Worm (Caenorhabditis elegans): ENCODE data around the gene mrps-16.

The mrps-16 gene

DNA sequence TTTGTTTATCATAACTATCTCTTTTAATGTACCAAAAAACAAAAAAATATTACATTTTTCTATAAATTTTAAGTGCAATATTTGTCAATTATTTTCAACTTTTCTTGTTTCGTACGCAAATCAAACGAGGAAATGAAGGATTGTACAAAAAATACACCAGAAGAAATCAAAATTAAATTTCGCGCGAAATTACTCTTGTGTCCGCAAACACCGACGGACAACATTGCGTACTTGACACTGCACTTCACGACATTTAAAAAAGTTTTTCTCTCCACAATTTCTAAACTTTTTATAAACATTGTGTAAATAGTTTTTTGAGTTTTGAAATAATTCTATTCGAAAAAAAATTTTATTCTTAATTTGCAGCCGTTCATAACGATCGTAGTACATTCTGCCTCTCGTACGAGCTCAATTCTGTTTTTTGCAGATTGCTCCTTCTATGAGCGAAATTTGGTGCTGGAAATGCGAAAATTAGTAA is at the start of gene mrps-16:
mrps-16 (plus strand) TSS at position 428 of the 478 bp plus-strand sequence.
- peak; percentile 41; the same call in 1 of the 2 replicates for TF ChIP-seq flt-1 (GFP tag; IDR thresholded peaks at IDR 0.05)
- TF ChIP-seq ztf-29 (GFP tag; IDR thresholded peaks at IDR 0.05) = no peak

DNA sequence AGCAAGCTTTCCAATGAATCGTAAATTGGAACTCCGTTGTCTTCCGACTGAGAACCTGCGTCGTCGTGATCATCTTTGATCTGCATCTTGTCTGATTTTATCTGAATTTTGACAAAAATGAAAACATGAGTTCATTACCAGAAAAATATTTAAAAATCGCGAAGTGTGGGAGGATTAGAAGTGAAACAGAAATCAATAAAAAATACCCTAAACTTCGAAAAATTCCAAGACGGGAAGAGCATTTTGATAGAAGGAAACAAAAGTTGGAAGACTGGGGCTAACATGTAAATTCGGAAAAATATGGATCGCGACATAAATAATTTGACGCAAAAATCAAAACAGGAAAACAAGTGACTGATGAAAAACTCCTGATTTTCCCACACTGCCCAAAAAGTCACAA is 48.5 kb upstream of the mrps-16 start, which contains the start of gene F07F6.8:
F07F6.8 (minus strand) TSS at position 101 of the 400 bp plus-strand sequence.
- TF ChIP-seq klf-2 (GFP tag; conservative IDR thresholded peaks at IDR 0.05) (no peak), med-1 (GFP tag; optimal IDR thresholded peaks at IDR 0.05; ENCODE audit: insufficient read depth) (no peak)

DNA sequence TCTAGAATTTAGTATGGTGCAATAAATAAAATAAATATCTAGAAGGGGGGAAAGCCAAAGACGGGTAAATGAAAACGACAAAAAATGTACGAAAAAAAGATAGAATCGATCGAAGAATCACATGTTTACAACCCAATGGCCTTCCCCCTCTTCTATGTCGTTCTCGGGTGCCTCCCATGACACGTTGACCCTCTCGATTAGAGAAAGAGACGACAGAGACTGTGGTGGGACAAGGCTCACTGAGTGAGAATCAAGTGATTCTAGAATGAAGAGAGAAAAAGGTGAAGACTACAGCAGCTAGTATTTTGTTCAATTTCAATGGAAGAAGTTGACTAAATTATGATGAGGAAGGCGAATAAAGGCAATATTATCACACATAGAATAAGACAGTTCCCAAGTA is 48.1 kb upstream of the mrps-16 start:
- TF ChIP-seq ref-1 (GFP tag; conservative IDR thresholded peaks at IDR 0.05) = no peak
- 0 out of 2 replicates have a peak, but pooled peaks have one; percentile 54 for TF ChIP-seq ztf-23 (GFP tag; IDR thresholded peaks at IDR 0.05)
- no peak for TF ChIP-seq T22C8.4 (GFP tag; IDR thresholded peaks at IDR 0.05)
- no peak for TF ChIP-seq klf-2 (GFP tag; conservative IDR thresholded peaks at IDR 0.05)
- TF ChIP-seq ztf-29 (GFP tag; IDR thresholded peaks at IDR 0.05) = no peak
- no peak for TF ChIP-seq med-1 (GFP tag; optimal IDR thresholded peaks at IDR 0.05; ENCODE audit: insufficient read depth)
- peak; percentile 17 for TF ChIP-seq cog-1 (tag; optimal IDR thresholded peaks at IDR 0.05)
- no peak for TF ChIP-seq flt-1 (GFP tag; IDR thresholded peaks at IDR 0.05)
- TF ChIP-seq tab-1 (GFP tag; IDR thresholded peaks at IDR 0.05) = no peak

DNA sequence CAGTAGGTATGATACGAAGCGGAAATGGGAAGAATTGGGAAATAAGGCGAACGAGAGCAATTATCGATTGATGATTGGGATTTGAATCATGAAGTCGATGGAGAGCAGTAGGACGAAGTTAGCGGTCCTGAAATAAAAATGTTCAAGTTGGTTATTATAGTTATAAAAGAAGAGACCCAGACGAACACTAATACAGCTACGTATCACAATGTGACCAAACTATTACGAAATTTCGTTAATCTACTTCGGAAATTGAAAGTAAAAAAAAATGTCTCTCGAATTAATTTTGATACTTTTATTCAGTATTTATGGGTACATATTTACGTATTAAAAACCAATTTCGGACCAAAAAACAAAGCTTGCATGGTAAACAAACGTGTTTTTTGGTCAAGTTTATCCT is 47.7 kb upstream of the mrps-16 start:
- TF ChIP-seq klf-2 (GFP tag; conservative IDR thresholded peaks at IDR 0.05) = no peak
- no peak for TF ChIP-seq ref-1 (GFP tag; conservative IDR thresholded peaks at IDR 0.05)
- TF ChIP-seq ztf-23 (GFP tag; IDR thresholded peaks at IDR 0.05) = no peak
- no peak for TF ChIP-seq ztf-29 (GFP tag; IDR thresholded peaks at IDR 0.05)

DNA sequence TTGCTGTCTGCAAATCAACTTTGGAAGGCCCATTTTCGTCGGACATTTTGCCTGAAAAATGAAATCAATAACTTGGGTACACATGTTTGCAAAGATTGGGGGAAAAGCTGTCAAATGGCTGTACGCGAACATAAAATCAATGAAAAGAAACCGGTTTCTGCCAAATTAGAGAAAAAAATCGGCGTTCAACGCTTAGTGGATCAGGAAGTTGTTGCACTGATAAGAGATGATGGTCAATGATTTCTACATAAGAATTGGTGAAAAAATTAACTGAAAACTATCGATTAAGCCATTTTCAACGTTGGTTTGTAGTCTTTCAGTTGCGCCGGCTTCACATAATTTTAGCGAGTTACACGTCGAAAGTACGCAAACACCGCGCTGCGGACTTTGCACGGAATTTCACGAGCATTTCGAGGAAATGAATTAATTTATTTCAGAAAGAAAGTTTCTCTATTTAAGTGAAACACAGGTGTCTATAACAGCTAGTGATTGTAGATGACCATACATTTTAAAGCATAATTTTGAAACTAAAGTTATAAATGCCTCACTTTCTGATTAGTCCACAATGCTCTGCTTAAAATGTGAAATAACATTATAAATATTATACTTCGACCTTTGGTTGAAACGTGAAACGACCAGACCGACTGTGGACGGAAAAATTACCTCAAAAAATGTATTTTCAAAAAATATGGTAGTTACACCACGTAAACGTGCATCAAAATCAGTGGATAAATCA is 44.5 kb upstream of the mrps-16 start, which contains the start of the genes F07F6.4 and F07F6.2:
F07F6.4 (minus strand) TSS at position 51 of the 736 bp plus-strand sequence.
F07F6.2 (plus strand) TSS at position 686 of the 736 bp plus-strand sequence.
- TF ChIP-seq ztf-29 (GFP tag; IDR thresholded peaks at IDR 0.05) (no peak), med-1 (GFP tag; optimal IDR thresholded peaks at IDR 0.05; ENCODE audit: insufficient read depth) (no peak), ref-1 (GFP tag; conservative IDR thresholded peaks at IDR 0.05) (no peak), cog-1 (tag; optimal IDR thresholded peaks at IDR 0.05) (no peak), flt-1 (GFP tag; IDR thresholded peaks at IDR 0.05) (no peak), tab-1 (GFP tag; IDR thresholded peaks at IDR 0.05) (no peak), T22C8.4 (GFP tag; IDR thresholded peaks at IDR 0.05) (no peak), klf-2 (GFP tag; conservative IDR thresholded peaks at IDR 0.05) (no peak), ztf-23 (GFP tag; IDR thresholded peaks at IDR 0.05) (no peak)

DNA sequence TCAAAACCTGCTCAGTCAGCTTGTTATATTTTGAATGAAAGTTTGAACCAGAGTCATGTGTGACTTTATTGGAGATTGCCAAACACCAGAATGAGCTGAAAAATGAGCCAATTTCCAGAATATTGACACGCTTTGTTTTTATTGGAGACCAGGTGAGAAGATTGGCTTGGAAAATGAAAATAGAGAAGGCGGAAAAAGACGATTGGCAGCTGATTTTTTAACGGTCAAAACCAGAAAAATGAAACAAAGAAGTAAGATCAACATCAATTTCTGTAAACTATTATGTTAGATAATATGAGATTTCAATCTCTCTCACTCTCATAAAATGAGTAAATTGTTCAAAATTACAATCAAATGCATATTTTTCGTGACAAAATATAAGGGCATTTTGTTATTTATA is 41.1 kb upstream of the mrps-16 start, which contains the start of gene srx-114:
srx-114 (minus strand) TSS at position 101 of the 400 bp plus-strand sequence.
- TF ChIP-seq klf-2 (GFP tag; conservative IDR thresholded peaks at IDR 0.05) (no peak), ztf-23 (GFP tag; IDR thresholded peaks at IDR 0.05) (no peak), ref-1 (GFP tag; conservative IDR thresholded peaks at IDR 0.05) (no peak)

DNA sequence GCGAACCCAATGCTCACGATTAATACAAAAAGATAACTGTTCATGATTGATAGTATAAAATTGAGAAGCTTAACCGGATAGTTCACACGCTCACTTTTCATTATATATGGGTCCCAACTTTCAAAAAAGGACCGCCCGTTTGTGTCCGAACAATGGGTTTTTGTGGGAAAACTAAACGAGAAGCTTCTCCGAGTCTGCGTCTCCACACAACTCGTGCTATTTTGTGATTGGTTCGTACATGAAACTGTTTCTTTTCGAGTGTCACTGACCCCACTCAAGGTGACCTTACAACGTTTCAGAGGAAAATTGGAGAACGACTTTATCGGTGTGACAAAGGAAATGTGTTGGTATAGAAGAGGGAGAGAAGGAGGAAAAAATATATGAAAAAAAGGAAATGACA is 37.3 kb upstream of the mrps-16 start, which contains the start of gene dct-5:
dct-5 (minus strand) TSS at position 101 of the 400 bp plus-strand sequence.
- TF ChIP-seq ref-1 (GFP tag; conservative IDR thresholded peaks at IDR 0.05) = no peak
- no peak for TF ChIP-seq cog-1 (tag; optimal IDR thresholded peaks at IDR 0.05)
- TF ChIP-seq flt-1 (GFP tag; IDR thresholded peaks at IDR 0.05) = no peak
- no peak for TF ChIP-seq med-1 (GFP tag; optimal IDR thresholded peaks at IDR 0.05; ENCODE audit: insufficient read depth)
- no peak for TF ChIP-seq klf-2 (GFP tag; conservative IDR thresholded peaks at IDR 0.05)
- TF ChIP-seq ztf-23 (GFP tag; IDR thresholded peaks at IDR 0.05) = no peak
- TF ChIP-seq ztf-29 (GFP tag; IDR thresholded peaks at IDR 0.05) = no peak
- TF ChIP-seq T22C8.4 (GFP tag; IDR thresholded peaks at IDR 0.05) = no peak
- TF ChIP-seq tab-1 (GFP tag; IDR thresholded peaks at IDR 0.05) = no peak

DNA sequence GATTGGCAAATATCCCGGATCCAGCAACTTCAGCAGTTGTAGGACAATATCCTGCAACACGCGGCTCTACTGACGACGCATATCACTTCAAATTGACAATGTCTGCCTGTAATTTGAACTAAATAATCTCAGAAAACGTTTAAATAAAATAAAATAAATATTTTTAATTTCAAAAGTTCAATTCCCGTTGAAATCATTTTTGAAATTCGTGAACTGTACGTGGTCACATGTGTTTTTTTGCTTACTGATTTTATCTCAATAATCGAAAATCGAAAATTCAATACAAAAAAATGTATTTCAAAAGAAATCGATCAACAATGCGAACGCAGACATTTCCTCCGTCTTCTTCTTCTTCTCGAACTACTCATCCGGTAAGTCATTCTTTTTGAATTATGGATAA is 36.6 kb upstream of the mrps-16 start, which contains the start of gene F07F6.1:
F07F6.1 (plus strand) TSS at position 301 of the 400 bp plus-strand sequence.
- TF ChIP-seq cog-1 (tag; optimal IDR thresholded peaks at IDR 0.05) = no peak
- TF ChIP-seq klf-2 (GFP tag; conservative IDR thresholded peaks at IDR 0.05) = no peak
- no peak for TF ChIP-seq ztf-29 (GFP tag; IDR thresholded peaks at IDR 0.05)
- no peak for TF ChIP-seq flt-1 (GFP tag; IDR thresholded peaks at IDR 0.05)
- no peak for TF ChIP-seq T22C8.4 (GFP tag; IDR thresholded peaks at IDR 0.05)
- TF ChIP-seq tab-1 (GFP tag; IDR thresholded peaks at IDR 0.05) = no peak
- TF ChIP-seq ztf-23 (GFP tag; IDR thresholded peaks at IDR 0.05) = no peak

DNA sequence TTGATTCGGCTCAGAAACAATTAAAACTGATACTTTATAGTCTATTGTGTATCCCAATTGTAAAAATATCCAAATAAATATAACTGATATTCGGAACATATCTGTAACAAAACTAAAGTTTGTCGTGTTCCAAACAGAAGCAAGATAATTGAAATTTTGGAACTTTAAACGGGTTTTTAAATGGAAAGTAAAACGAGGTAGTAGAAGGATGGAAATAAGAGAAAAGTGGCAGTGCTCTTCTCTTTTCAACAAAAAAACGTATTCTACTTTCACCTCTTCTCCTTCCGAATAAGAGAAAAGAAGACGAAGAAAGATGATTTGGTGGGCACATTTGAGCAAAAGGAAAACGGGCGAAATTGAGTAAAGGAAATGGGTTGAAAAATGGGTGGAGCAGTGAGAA is 27.7 kb upstream of the mrps-16 start, which contains the start of gene nmr-1:
nmr-1 (minus strand) TSS at position 101 of the 400 bp plus-strand sequence.
- TF ChIP-seq klf-2 (GFP tag; conservative IDR thresholded peaks at IDR 0.05) (no peak), ztf-23 (GFP tag; IDR thresholded peaks at IDR 0.05) (no peak), cog-1 (tag; optimal IDR thresholded peaks at IDR 0.05) (no peak), tab-1 (GFP tag; IDR thresholded peaks at IDR 0.05) (no peak), flt-1 (GFP tag; IDR thresholded peaks at IDR 0.05) (no peak), med-1 (GFP tag; optimal IDR thresholded peaks at IDR 0.05; ENCODE audit: insufficient read depth) (no peak), T22C8.4 (GFP tag; IDR thresholded peaks at IDR 0.05) (no peak), ref-1 (GFP tag; conservative IDR thresholded peaks at IDR 0.05) (no peak), ztf-29 (GFP tag; IDR thresholded peaks at IDR 0.05) (no peak)

DNA sequence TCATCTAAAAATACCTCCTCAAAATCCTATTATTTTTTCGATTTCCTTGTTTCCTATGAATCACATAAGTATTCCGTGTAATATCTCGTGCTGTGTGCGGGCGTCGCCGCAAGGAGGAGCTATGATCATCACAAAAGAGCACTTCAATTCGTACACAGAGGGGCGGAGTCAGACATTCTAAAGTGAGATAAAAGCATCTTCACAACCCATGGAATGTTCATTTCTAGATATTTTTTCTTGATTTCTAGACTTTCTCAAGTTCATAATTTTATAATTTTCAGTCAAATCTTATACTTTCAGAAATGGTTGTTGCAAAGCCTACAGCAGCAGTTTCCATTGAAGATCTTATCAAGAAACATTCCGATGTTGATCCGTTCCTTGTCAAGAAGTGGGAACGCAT is 26.8 kb upstream of the mrps-16 start, which contains the start of gene cex-1:
cex-1 (plus strand) TSS at position 301 of the 400 bp plus-strand sequence.
- TF ChIP-seq ref-1 (GFP tag; conservative IDR thresholded peaks at IDR 0.05) = no peak
- no peak for TF ChIP-seq klf-2 (GFP tag; conservative IDR thresholded peaks at IDR 0.05)
- no peak for TF ChIP-seq cog-1 (tag; optimal IDR thresholded peaks at IDR 0.05)
- TF ChIP-seq med-1 (GFP tag; optimal IDR thresholded peaks at IDR 0.05; ENCODE audit: insufficient read depth) = no peak
- no peak for TF ChIP-seq tab-1 (GFP tag; IDR thresholded peaks at IDR 0.05)
- TF ChIP-seq T22C8.4 (GFP tag; IDR thresholded peaks at IDR 0.05) = no peak
- TF ChIP-seq flt-1 (GFP tag; IDR thresholded peaks at IDR 0.05) = no peak
- TF ChIP-seq ztf-29 (GFP tag; IDR thresholded peaks at IDR 0.05) = no peak
- TF ChIP-seq ztf-23 (GFP tag; IDR thresholded peaks at IDR 0.05) = no peak
